Worm (Caenorhabditis elegans) whole organism, mixed stage, embryonic: ENCODE results near the gene K11H12.7.

ENCODE experiments used
- M03D4.4 ChIP-seq: sonication (generic microtip); optimal IDR thresholded peaks from 2 replicates; lab custom pipeline; 2017; ENCODE audit warnings: mild to moderate bottlenecking, missing genetic modification characterization, missing compliant biosample characterization
- ceh-43 ChIP-seq: fragments of 200-800 bp; sonication (Bioruptor generic); optimal IDR thresholded peaks from 2 replicates; lab custom pipeline; 2018; ENCODE audit warnings: mild to moderate bottlenecking, missing genetic modification characterization, moderate library complexity, missing compliant biosample characterization
- drap-1 ChIP-seq: fragments of 200-800 bp; sonication (Bioruptor generic); optimal IDR thresholded peaks from 3 replicates; lab custom pipeline; 2018; ENCODE audit warnings: mild to moderate bottlenecking, missing genetic modification characterization, missing compliant biosample characterization
- lin-32 ChIP-seq: fragments of 200-800 bp; sonication (Bioruptor generic); optimal IDR thresholded peaks from 2 replicates; lab custom pipeline; 2018; ENCODE audit warnings: mild to moderate bottlenecking, missing genetic modification characterization, missing compliant biosample characterization
- lsy-2 ChIP-seq: fragments of 150-350 bp; optimal IDR thresholded peaks from 2 replicates; lab custom pipeline; 2014; ENCODE audit warnings: missing biosample characterization, missing genetic modification characterization
- nhr-28 ChIP-seq: fragments of 150-350 bp; optimal IDR thresholded peaks from 2 replicates; lab custom pipeline; 2014; ENCODE audit warnings: missing biosample characterization, missing genetic modification characterization
- unc-62 ChIP-seq: fragments of 150-350 bp; optimal IDR thresholded peaks from 2 replicates; lab custom pipeline; 2014; ENCODE audit warnings: missing biosample characterization, missing genetic modification reagents, missing genetic modification characterization
- zip-8 ChIP-seq: fragments of 150-350 bp; optimal IDR thresholded peaks from 2 replicates; lab custom pipeline; 2014; ENCODE audit warnings: missing biosample characterization, missing genetic modification characterization
- ztf-11 ChIP-seq: fragments of 150-350 bp; optimal IDR thresholded peaks from 2 replicates; lab custom pipeline; 2014; ENCODE audit warnings: missing biosample characterization, missing genetic modification characterization

K11H12.7 gene

DNA sequence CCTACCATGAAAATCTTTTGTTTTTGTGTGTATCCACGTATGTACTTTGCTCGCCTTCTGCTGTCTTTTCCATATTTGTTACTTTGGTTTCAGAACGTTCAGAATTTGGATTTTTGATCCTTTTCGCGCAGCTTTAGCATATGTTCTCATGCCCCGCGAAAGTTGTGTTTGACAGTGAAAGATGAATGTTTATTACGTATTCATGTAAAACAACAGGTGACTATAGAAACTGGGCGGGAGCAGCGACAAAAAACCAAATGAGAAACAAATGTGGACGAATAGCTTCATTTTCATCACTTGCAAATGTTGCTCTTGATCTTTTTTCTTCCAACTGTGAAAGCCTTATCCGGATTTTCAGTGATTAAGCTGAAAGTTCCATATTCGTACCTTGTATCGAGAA lies 51.0 kb downstream of the K11H12.7 start, which contains the start of gene clec-164:
TSS of gene clec-164 (plus strand) at position 301 of the 400 bp plus-strand sequence.
- no peak for TF ChIP-seq unc-62 (GFP tag; lab: Kevin White, UChicago)
- TF ChIP-seq ztf-11 (tag; lab: Kevin White, UChicago) = no peak
- no peak for TF ChIP-seq drap-1
- TF ChIP-seq lsy-2 (tag; lab: Kevin White, UChicago) = no peak
- TF ChIP-seq lin-32 (GFP tag; lab: Kevin White, UChicago) = no peak
- no peak for TF ChIP-seq M03D4.4 (tag; lab: Kevin White, UChicago)
- TF ChIP-seq ceh-43 (GFP tag; lab: Kevin White, UChicago) = no peak
- no peak for TF ChIP-seq nhr-28
- TF ChIP-seq zip-8 (tag; lab: Kevin White, UChicago) = no peak
